Worm (Caenorhabditis elegans): ENCODE data around the gene tgt-1.

Gene tgt-1

ce11 chrIV:11925346-11926075 is 34.1 kb downstream of the tgt-1 start, which contains the start of the genes srlf-33 and srlf-32:
TSS of gene srlf-33 (minus strand) at chrIV:11925446.
TSS of gene srlf-32 (plus strand) at chrIV:11926025.
- TF ChIP-seq blmp-1 (tag; optimal IDR thresholded peaks at IDR 0.05; ENCODE audit: insufficient read depth) (no peak), nhr-77 (tag; optimal IDR thresholded peaks at IDR 0.05) (no peak), nhr-23 (tag; optimal IDR thresholded peaks at IDR 0.05) (no peak), lin-11 (tag; optimal IDR thresholded peaks at IDR 0.05) (no peak), mbf-1 (tag; optimal IDR thresholded peaks at IDR 0.05) (no peak), ztf-11 (tag; optimal IDR thresholded peaks at IDR 0.05) (no peak)

- TF ChIP-seq blmp-1 (tag; optimal IDR thresholded peaks at IDR 0.05; ENCODE audit: insufficient read depth) (no peak), ztf-11 (tag; optimal IDR thresholded peaks at IDR 0.05) (no peak), ama-1 (optimal IDR thresholded peaks at IDR 0.05) (no peak), elt-1 (tag; optimal IDR thresholded peaks at IDR 0.05) (no peak), nhr-11 (tag; optimal IDR thresholded peaks at IDR 0.05) (no peak), ztf-1 (GFP tag; conservative IDR thresholded peaks at IDR 0.05) (no peak), egl-27 (tag; optimal IDR thresholded peaks at IDR 0.05) (no peak), R02D3.7 (tag; optimal IDR thresholded peaks at IDR 0.05) (no peak), ZK546.5 (tag; optimal IDR thresholded peaks at IDR 0.05) (no peak), skn-1 (tag; optimal IDR thresholded peaks at IDR 0.05) (no peak), alr-1 (tag; optimal IDR thresholded peaks at IDR 0.05) (no peak), mbf-1 (tag; optimal IDR thresholded peaks at IDR 0.05) (no peak), sma-9 (GFP tag; optimal IDR thresholded peaks at IDR 0.05) (no peak), sma-9 (tag; optimal IDR thresholded peaks at IDR 0.05) (no peak), ceh-82 (tag; optimal IDR thresholded peaks at IDR 0.05) (no peak), sma-3 (GFP tag; optimal IDR thresholded peaks at IDR 0.05) (no peak), gmeb-1 (tag; optimal IDR thresholded peaks at IDR 0.05) (no peak)
Observed at ce11 chrIV:11924092-11924491, 35.5 kb downstream of the tgt-1 start.

ce11 chrIV:11923074-11923473 is 36.5 kb downstream of the tgt-1 start, which contains the start of gene srlf-31:
TSS of gene srlf-31 (minus strand) at chrIV:11923174.
- TF ChIP-seq snpc-4 (tag; optimal IDR thresholded peaks at IDR 0.05) (no peak), unc-55 (GFP tag; optimal IDR thresholded peaks at IDR 0.05) (no peak), sma-9 (GFP tag; optimal IDR thresholded peaks at IDR 0.05) (no peak), sma-9 (tag; optimal IDR thresholded peaks at IDR 0.05) (no peak)

- TF ChIP-seq sma-9 (GFP tag; optimal IDR thresholded peaks at IDR 0.05) (no peak), sma-9 (tag; optimal IDR thresholded peaks at IDR 0.05) (no peak), ZK546.5 (tag; optimal IDR thresholded peaks at IDR 0.05) (no peak), mab-5 (tag; optimal IDR thresholded peaks at IDR 0.05) (no peak), nhr-6 (tag; optimal IDR thresholded peaks at IDR 0.05) (no peak), blmp-1 (tag; optimal IDR thresholded peaks at IDR 0.05; ENCODE audit: insufficient read depth) (no peak), zag-1 (tag; optimal IDR thresholded peaks at IDR 0.05) (no peak), peb-1 (tag; optimal IDR thresholded peaks at IDR 0.05) (no peak), nhr-11 (tag; optimal IDR thresholded peaks at IDR 0.05) (no peak), nhr-237 (tag; optimal IDR thresholded peaks at IDR 0.05) (no peak), nhr-25 (tag; optimal IDR thresholded peaks at IDR 0.05) (no peak), lin-13 (GFP tag; optimal IDR thresholded peaks at IDR 0.05) (no peak), ztf-1 (GFP tag; conservative IDR thresholded peaks at IDR 0.05) (no peak), nhr-10 (tag; optimal IDR thresholded peaks at IDR 0.05) (no peak)
Observed at ce11 chrIV:11922011-11922410, 37.6 kb downstream of the tgt-1 start, which contains the start of gene ZK822.1. TSS of gene ZK822.1 (minus strand) at chrIV:11922131.

- TF ChIP-seq nhr-77 (tag; optimal IDR thresholded peaks at IDR 0.05) (no peak), snpc-4 (tag; optimal IDR thresholded peaks at IDR 0.05) (no peak), zag-1 (tag; optimal IDR thresholded peaks at IDR 0.05) (no peak), elt-1 (tag; optimal IDR thresholded peaks at IDR 0.05) (no peak), ZK546.5 (tag; optimal IDR thresholded peaks at IDR 0.05) (no peak), fos-1 (tag; optimal IDR thresholded peaks at IDR 0.05) (no peak), nhr-12 (tag; optimal IDR thresholded peaks at IDR 0.05) (no peak), crh-2 (tag; optimal IDR thresholded peaks at IDR 0.05) (no peak), nhr-237 (tag; optimal IDR thresholded peaks at IDR 0.05) (no peak)
Observed at ce11 chrIV:11919067-11919466, 40.5 kb downstream of the tgt-1 start.
